Worm (Caenorhabditis elegans) whole organism, midembryonic: Measurements from ENCODE around the gene lys-1.
A peak's percentile ranks its signal among the peaks of the same experiment; 100 is the strongest.

Experiments used
- T22C8.4 ChIP-seq: fragments of 200-800 bp; sonication (Bioruptor generic); IDR thresholded peaks from 2 replicates; pipeline ENCODE4 v1.3.6; 2022; ENCODE audit warnings: missing genetic modification characterization, missing compliant biosample characterization
- cog-1 ChIP-seq: sonication (generic microtip); optimal IDR thresholded peaks from 2 replicates; lab custom pipeline; 2016; ENCODE audit warnings: missing genetic modification characterization, missing compliant biosample characterization
- flt-1 ChIP-seq: fragments of 200-800 bp; sonication (Bioruptor generic); IDR thresholded peaks from 2 replicates; pipeline ENCODE4 v1.3.6; 2022; ENCODE audit warnings: missing genetic modification characterization, missing compliant biosample characterization
- klf-2 ChIP-seq: fragments of 200-800 bp; sonication (Bioruptor generic); conservative IDR thresholded peaks from 2 replicates; pipeline ENCODE4 v1.3.6; 2022; ENCODE audit warnings: missing genetic modification reagents, missing genetic modification characterization, missing compliant biosample characterization
- med-1 ChIP-seq: sonication (generic microtip); optimal IDR thresholded peaks from 2 replicates; lab custom pipeline; 2017; ENCODE audit warnings: missing genetic modification characterization, mild to moderate bottlenecking, missing compliant biosample characterization, antibody characterized with exemption, missing genetic modification reagents; ENCODE audit not compliant: insufficient read depth
- ref-1 ChIP-seq: fragments of 200-800 bp; sonication (Bioruptor generic); conservative IDR thresholded peaks from 2 replicates; pipeline ENCODE4 v1.3.6; 2022; ENCODE audit warnings: missing genetic modification reagents, missing genetic modification characterization, missing compliant biosample characterization
- tab-1 ChIP-seq: fragments of 200-800 bp; sonication (Bioruptor generic); IDR thresholded peaks from 2 replicates; pipeline ENCODE4 v1.3.6; 2022; ENCODE audit warnings: missing genetic modification characterization, missing compliant biosample characterization
- ztf-23 ChIP-seq: fragments of 200-800 bp; sonication (Bioruptor generic); IDR thresholded peaks from 2 replicates; pipeline ENCODE4 v1.3.6; 2022; ENCODE audit warnings: missing genetic modification reagents, missing genetic modification characterization, missing compliant biosample characterization
- ztf-29 ChIP-seq: fragments of 200-800 bp; sonication (Bioruptor generic); IDR thresholded peaks from 2 replicates; pipeline ENCODE4 v1.3.6; 2022; ENCODE audit warnings: missing genetic modification reagents, missing genetic modification characterization, missing compliant biosample characterization

Gene lys-1

ce11 chrV:10277579-10277978 lies at the start of gene lys-1:
Gene lys-1, plus strand, starts transcription at chrV:10277904.
- no peak for TF ChIP-seq klf-2 (GFP tag; lab: Robert Waterston, UW)
- no peak for TF ChIP-seq cog-1 (tag; lab: Kevin White, UChicago)
- TF ChIP-seq ztf-23 = no peak
- no peak for TF ChIP-seq med-1 (GFP tag; lab: Kevin White, UChicago)
- no peak for TF ChIP-seq ztf-29 (GFP tag; lab: Robert Waterston, UW)
- no peak for TF ChIP-seq tab-1
- TF ChIP-seq ref-1 (GFP tag; lab: Robert Waterston, UW) = no peak
- no peak for TF ChIP-seq T22C8.4 (GFP tag; lab: Robert Waterston, UW)
- no peak for TF ChIP-seq flt-1 (GFP tag; lab: Robert Waterston, UW)

ce11 chrV:10228360-10228759 lies 49.3 kb upstream of the lys-1 start, which contains the start of gene fipr-4:
Gene fipr-4, minus strand, starts transcription at chrV:10228460.
- no peak for TF ChIP-seq ztf-23
- no peak for TF ChIP-seq ref-1 (GFP tag; lab: Robert Waterston, UW)
- TF ChIP-seq ztf-29 (GFP tag; lab: Robert Waterston, UW) = no peak
- TF ChIP-seq tab-1 = no peak
- no peak for TF ChIP-seq T22C8.4 (GFP tag; lab: Robert Waterston, UW)
- TF ChIP-seq flt-1 (GFP tag; lab: Robert Waterston, UW) = no peak
- TF ChIP-seq klf-2 (GFP tag; lab: Robert Waterston, UW) = no peak
- TF ChIP-seq cog-1 (tag; lab: Kevin White, UChicago) = no peak
- no peak for TF ChIP-seq med-1 (GFP tag; lab: Kevin White, UChicago)

- TF ChIP-seq cog-1 (tag; lab: Kevin White, UChicago) (no peak), klf-2 (GFP tag; lab: Robert Waterston, UW) (no peak), ztf-29 (GFP tag; lab: Robert Waterston, UW) (no peak), ztf-23 (no peak), tab-1 (no peak), ref-1 (GFP tag; lab: Robert Waterston, UW) (no peak), T22C8.4 (GFP tag; lab: Robert Waterston, UW) (no peak), flt-1 (GFP tag; lab: Robert Waterston, UW) (no peak), med-1 (GFP tag; lab: Kevin White, UChicago) (no peak)
These were observed 48.4 kb upstream of the lys-1 start, which contains the start of the genes pyt-1 and fipr-7 for ce11 chrV:10229222-10229879. Gene pyt-1, minus strand, starts transcription at chrV:10229322. Gene fipr-7, plus strand, starts transcription at chrV:10229829.

- TF ChIP-seq ztf-23 (no peak), med-1 (GFP tag; lab: Kevin White, UChicago) (no peak), ref-1 (GFP tag; lab: Robert Waterston, UW) (no peak), ztf-29 (GFP tag; lab: Robert Waterston, UW) (no peak), flt-1 (GFP tag; lab: Robert Waterston, UW) (no peak), T22C8.4 (GFP tag; lab: Robert Waterston, UW) (no peak)
These were observed 46.8 kb upstream of the lys-1 start, which contains the start of gene fipr-6 for ce11 chrV:10230932-10231331. Gene fipr-6, plus strand, starts transcription at chrV:10231232.

ce11 chrV:10233330-10233729 lies 44.4 kb upstream of the lys-1 start, which contains the start of gene str-182:
Gene str-182, minus strand, starts transcription at chrV:10233430.
- no peak for TF ChIP-seq cog-1 (tag; lab: Kevin White, UChicago)
- no peak for TF ChIP-seq ref-1 (GFP tag; lab: Robert Waterston, UW)
- no peak for TF ChIP-seq ztf-29 (GFP tag; lab: Robert Waterston, UW)
- no peak for TF ChIP-seq med-1 (GFP tag; lab: Kevin White, UChicago)
- no peak for TF ChIP-seq klf-2 (GFP tag; lab: Robert Waterston, UW)
- no peak for TF ChIP-seq ztf-23
- TF ChIP-seq flt-1 (GFP tag; lab: Robert Waterston, UW) = no peak
- TF ChIP-seq tab-1 = no peak
- TF ChIP-seq T22C8.4 (GFP tag; lab: Robert Waterston, UW) = no peak

ce11 chrV:10237171-10237570 lies 40.5 kb upstream of the lys-1 start:
- TF ChIP-seq cog-1 (tag; lab: Kevin White, UChicago) (no peak), T22C8.4 (GFP tag; lab: Robert Waterston, UW) (no peak), ref-1 (GFP tag; lab: Robert Waterston, UW) (no peak), klf-2 (GFP tag; lab: Robert Waterston, UW) (no peak), ztf-29 (GFP tag; lab: Robert Waterston, UW) (no peak), tab-1 (no peak), flt-1 (GFP tag; lab: Robert Waterston, UW) (no peak), ztf-23 (no peak), med-1 (GFP tag; lab: Kevin White, UChicago) (no peak)

ce11 chrV:10237959-10238444 lies 39.7 kb upstream of the lys-1 start:
- TF ChIP-seq flt-1 (GFP tag; lab: Robert Waterston, UW) (no peak), med-1 (GFP tag; lab: Kevin White, UChicago) (no peak), cog-1 (tag; lab: Kevin White, UChicago) (no peak), ref-1 (GFP tag; lab: Robert Waterston, UW) (no peak), tab-1 (no peak), T22C8.4 (GFP tag; lab: Robert Waterston, UW) (no peak), klf-2 (GFP tag; lab: Robert Waterston, UW) (no peak), ztf-29 (GFP tag; lab: Robert Waterston, UW) (no peak), ztf-23 (no peak)

- TF ChIP-seq med-1 (GFP tag; lab: Kevin White, UChicago) (no peak), ztf-29 (GFP tag; lab: Robert Waterston, UW) (no peak), tab-1 (0 out of 2 replicates have a peak, but pooled peaks have one; percentile 46), cog-1 (tag; lab: Kevin White, UChicago) (no peak)
These were observed 39.0 kb upstream of the lys-1 start, which contains the start of gene fubl-1 for ce11 chrV:10238665-10239064. Gene fubl-1, minus strand, starts transcription at chrV:10238866.

ce11 chrV:10239861-10240260 lies 37.8 kb upstream of the lys-1 start, which contains the start of gene fipr-8:
Gene fipr-8, minus strand, starts transcription at chrV:10239961.
- TF ChIP-seq T22C8.4 (GFP tag; lab: Robert Waterston, UW) = no peak
- TF ChIP-seq tab-1 = no peak
- TF ChIP-seq cog-1 (tag; lab: Kevin White, UChicago) = no peak
- TF ChIP-seq flt-1 (GFP tag; lab: Robert Waterston, UW) = no peak
- no peak for TF ChIP-seq med-1 (GFP tag; lab: Kevin White, UChicago)
- TF ChIP-seq ref-1 (GFP tag; lab: Robert Waterston, UW) = no peak
- no peak for TF ChIP-seq klf-2 (GFP tag; lab: Robert Waterston, UW)
- no peak for TF ChIP-seq ztf-29 (GFP tag; lab: Robert Waterston, UW)
- no peak for TF ChIP-seq ztf-23
